Worm (Caenorhabditis elegans) whole organism, young adult: ENCODE measurements around the gene T24B8.4.

ENCODE experiments used
- B0019.2 ChIP-seq: fragments of 200-800 bp; sonication (Bioruptor generic); conservative IDR thresholded peaks from 2 replicates; pipeline ENCODE4 v1.3.6; 2022; ENCODE audit warnings: missing genetic modification reagents, missing genetic modification characterization, missing compliant biosample characterization
- B0336.3 ChIP-seq: fragments of 200-800 bp; sonication (Bioruptor generic); IDR thresholded peaks from 2 replicates; pipeline ENCODE4 v1.3.6; 2022; ENCODE audit warnings: missing genetic modification characterization, missing compliant biosample characterization
- C17E4.6 ChIP-seq: fragments of 200-800 bp; sonication (Bioruptor generic); IDR thresholded peaks from 2 replicates; pipeline ENCODE4 v1.3.6; 2022; ENCODE audit warnings: missing genetic modification reagents, missing genetic modification characterization, missing compliant biosample characterization
- D2030.7 ChIP-seq: fragments of 200-800 bp; sonication (Bioruptor generic); IDR thresholded peaks from 2 replicates; pipeline ENCODE4 v1.3.6; 2022; ENCODE audit warnings: missing genetic modification reagents, missing genetic modification characterization, missing compliant biosample characterization
- F23B12.7 ChIP-seq: sonication (generic microtip); optimal IDR thresholded peaks from 2 replicates; lab custom pipeline; 2017; ENCODE audit warnings: missing genetic modification characterization, mild to moderate bottlenecking, missing compliant biosample characterization, antibody characterized with exemption, moderate library complexity; ENCODE audit not compliant: insufficient read depth
- F33H1.4 ChIP-seq: fragments of 200-800 bp; sonication (Bioruptor generic); IDR thresholded peaks from 2 replicates; pipeline ENCODE4 v1.3.6; 2022; ENCODE audit warnings: missing genetic modification reagents, missing genetic modification characterization, missing compliant biosample characterization
- F49E8.2 ChIP-seq: sonication (generic microtip); optimal IDR thresholded peaks from 3 replicates; lab custom pipeline; 2017; ENCODE audit warnings: missing genetic modification characterization, mild to moderate bottlenecking, missing compliant biosample characterization, antibody characterized with exemption, moderate library complexity; ENCODE audit not compliant: insufficient read depth
- Y53F4B.3 ChIP-seq: fragments of 200-800 bp; sonication (Bioruptor generic); IDR thresholded peaks from 2 replicates; pipeline ENCODE4 v1.3.6; 2022; ENCODE audit warnings: missing genetic modification reagents, missing genetic modification characterization, missing compliant biosample characterization
- Y67H2A.10 ChIP-seq: fragments of 200-800 bp; sonication (Bioruptor generic); conservative IDR thresholded peaks from 2 replicates; pipeline ENCODE4 v1.3.6; 2022; ENCODE audit warnings: missing genetic modification reagents, missing genetic modification characterization, missing compliant biosample characterization
- Y95B8A.8 ChIP-seq: fragments of 200-800 bp; sonication (Bioruptor generic); IDR thresholded peaks from 2 replicates; pipeline ENCODE4 v1.3.6; 2022; ENCODE audit warnings: missing genetic modification reagents, missing genetic modification characterization, missing compliant biosample characterization
- ZK185.1 ChIP-seq: sonication (generic microtip); optimal IDR thresholded peaks from 2 replicates; lab custom pipeline; 2016; ENCODE audit warnings: mild to moderate bottlenecking, missing genetic modification characterization, missing compliant biosample characterization; ENCODE audit not compliant: poor library complexity, severe bottlenecking
- ama-1 ChIP-seq, 3 experiments: fragments of 150-350 bp in 1 of 3; sonication (generic microtip) in 2 of 3; optimal IDR thresholded peaks; 2 replicates each; lab custom pipeline; 2014 to 2018; ENCODE audit warnings: missing biosample characterization in 2 of 3, missing genetic modification characterization in 2 of 3, missing genetic modification reagents in 2 of 3
- aptf-2 ChIP-seq: fragments of 200-800 bp; sonication (Bioruptor generic); conservative IDR thresholded peaks from 2 replicates; pipeline ENCODE4 v1.3.6; 2022; ENCODE audit warnings: missing genetic modification reagents, missing genetic modification characterization, missing compliant biosample characterization
- aptf-3 ChIP-seq: fragments of 200-800 bp; sonication (Bioruptor generic); IDR thresholded peaks from 2 replicates; pipeline ENCODE4 v1.3.6; 2022; ENCODE audit warnings: missing genetic modification characterization, missing compliant biosample characterization
- atf-7 ChIP-seq: sonication (generic microtip); optimal IDR thresholded peaks from 2 replicates; lab custom pipeline; 2017; ENCODE audit warnings: mild to moderate bottlenecking, missing genetic modification characterization, missing compliant biosample characterization
- attf-5 ChIP-seq: fragments of 200-800 bp; sonication (Bioruptor generic); optimal IDR thresholded peaks from 2 replicates; lab custom pipeline; 2018; ENCODE audit warnings: mild to moderate bottlenecking, missing genetic modification characterization, missing compliant biosample characterization
- bed-1 ChIP-seq: fragments of 200-800 bp; sonication (Bioruptor generic); IDR thresholded peaks from 2 replicates; pipeline ENCODE4 v1.3.6; 2022; ENCODE audit warnings: missing genetic modification reagents, missing genetic modification characterization, missing compliant biosample characterization
- bed-2 ChIP-seq: fragments of 200-800 bp; sonication (Bioruptor generic); IDR thresholded peaks from 2 replicates; pipeline ENCODE4 v1.3.6; 2022; ENCODE audit warnings: missing genetic modification reagents, missing genetic modification characterization, missing compliant biosample characterization
- ccch-3 ChIP-seq: fragments of 200-800 bp; sonication (Bioruptor generic); optimal IDR thresholded peaks from 2 replicates; lab custom pipeline; 2018; ENCODE audit warnings: mild to moderate bottlenecking, missing genetic modification characterization, missing compliant biosample characterization
- cebp-1 ChIP-seq, 2 experiments: fragments of 200-800 bp in 1 of 2; sonication (Bioruptor generic) in 1 of 2; sonication (generic microtip) in 1 of 2; IDR thresholded peaks in 1 of 2; optimal IDR thresholded peaks in 1 of 2; 2 replicates each; pipeline versions ENCODE4 v1.3.6 to Lab custom; 2017 to 2022; ENCODE audit warnings: missing compliant biosample characterization in 2 of 2, missing genetic modification characterization in 2 of 2, mild to moderate bottlenecking in 1 of 2, missing genetic modification reagents in 1 of 2, moderate library complexity in 1 of 2
- cebp-2 ChIP-seq: fragments of 200-800 bp; sonication (Bioruptor generic); IDR thresholded peaks from 2 replicates; pipeline ENCODE4 v1.3.6; 2022; ENCODE audit warnings: missing genetic modification characterization, missing compliant biosample characterization
- ceh-27 ChIP-seq: fragments of 200-800 bp; sonication (Bioruptor generic); optimal IDR thresholded peaks from 2 replicates; lab custom pipeline; 2018; ENCODE audit warnings: mild to moderate bottlenecking, missing genetic modification characterization, moderate library complexity, missing compliant biosample characterization
- chd-7 ChIP-seq: sonication (generic microtip); optimal IDR thresholded peaks from 2 replicates; lab custom pipeline; 2016; ENCODE audit warnings: mild to moderate bottlenecking, missing genetic modification characterization, moderate library complexity, missing compliant biosample characterization
- dox-1 ChIP-seq: fragments of 200-800 bp; sonication (Bioruptor generic); IDR thresholded peaks from 2 replicates; pipeline ENCODE4 v1.3.6; 2022; ENCODE audit warnings: missing genetic modification reagents, missing genetic modification characterization, missing compliant biosample characterization
- dpl-1 ChIP-seq: fragments of 150-350 bp; optimal IDR thresholded peaks from 2 replicates; lab custom pipeline; 2014; ENCODE audit warnings: missing biosample characterization, missing genetic modification reagents, missing genetic modification characterization
- egl-18 ChIP-seq: fragments of 200-800 bp; sonication (Bioruptor generic); IDR thresholded peaks from 2 replicates; pipeline ENCODE4 v1.3.6; 2022; ENCODE audit warnings: missing genetic modification reagents, missing genetic modification characterization, missing compliant biosample characterization
- ekl-4 ChIP-seq: fragments of 200-800 bp; sonication (Bioruptor generic); IDR thresholded peaks from 2 replicates; pipeline ENCODE4 v1.3.6; 2022; ENCODE audit warnings: missing genetic modification reagents, missing genetic modification characterization, missing compliant biosample characterization
- hmg-1.2 ChIP-seq: fragments of 200-800 bp; sonication (Bioruptor generic); IDR thresholded peaks from 2 replicates; pipeline ENCODE4 v1.3.6; 2022; ENCODE audit warnings: missing genetic modification reagents, missing genetic modification characterization, missing compliant biosample characterization
- hsf-1 ChIP-seq: fragments of 200-800 bp; sonication (Bioruptor generic); IDR thresholded peaks from 2 replicates; pipeline ENCODE4 v1.3.6; 2022; ENCODE audit warnings: missing genetic modification reagents, missing genetic modification characterization, missing compliant biosample characterization
- lin-40 ChIP-seq: sonication (generic microtip); optimal IDR thresholded peaks from 2 replicates; lab custom pipeline; 2016; ENCODE audit warnings: missing genetic modification characterization, mild to moderate bottlenecking, missing compliant biosample characterization, missing genotype, missing genetic modification reagents
- lir-1 ChIP-seq: fragments of 200-800 bp; sonication (Bioruptor generic); conservative IDR thresholded peaks from 2 replicates; pipeline ENCODE4 v1.3.6; 2022; ENCODE audit warnings: missing genetic modification reagents, missing genetic modification characterization, missing compliant biosample characterization
- madf-3 ChIP-seq: fragments of 200-800 bp; sonication (Bioruptor generic); IDR thresholded peaks from 2 replicates; pipeline ENCODE4 v1.3.6; 2022; ENCODE audit warnings: missing genetic modification reagents, missing genetic modification characterization, missing compliant biosample characterization
- madf-6 ChIP-seq: fragments of 200-800 bp; sonication (Bioruptor generic); IDR thresholded peaks from 2 replicates; pipeline ENCODE4 v1.3.6; 2022; ENCODE audit warnings: missing genetic modification reagents, missing genetic modification characterization, missing compliant biosample characterization
- mxl-1 ChIP-seq: sonication (generic microtip); optimal IDR thresholded peaks from 2 replicates; lab custom pipeline; 2016; ENCODE audit warnings: missing genetic modification characterization, missing compliant biosample characterization
- nfya-1 ChIP-seq: sonication (generic microtip); optimal IDR thresholded peaks from 2 replicates; lab custom pipeline; 2017; ENCODE audit warnings: antibody characterized with exemption, missing compliant biosample characterization, missing genetic modification characterization, borderline replicate concordance; ENCODE audit not compliant: insufficient read depth
- nfya-2 ChIP-seq: fragments of 200-800 bp; sonication (Bioruptor generic); IDR thresholded peaks from 2 replicates; pipeline ENCODE4 v1.3.6; 2022; ENCODE audit warnings: missing genetic modification reagents, missing genetic modification characterization, missing compliant biosample characterization
- nfyb-1 ChIP-seq: fragments of 200-800 bp; sonication (Bioruptor generic); IDR thresholded peaks from 2 replicates; pipeline ENCODE4 v1.3.6; 2022; ENCODE audit warnings: missing genetic modification reagents, missing genetic modification characterization, missing compliant biosample characterization
- nhr-120 ChIP-seq: fragments of 200-800 bp; sonication (Bioruptor generic); IDR thresholded peaks from 2 replicates; pipeline ENCODE4 v1.3.6; 2022; ENCODE audit warnings: missing genetic modification characterization, missing compliant biosample characterization
- nhr-80 ChIP-seq: sonication (generic microtip); optimal IDR thresholded peaks from 2 replicates; lab custom pipeline; 2016; ENCODE audit warnings: missing genetic modification characterization, missing compliant biosample characterization
- nhr-90 ChIP-seq: sonication (generic microtip); optimal IDR thresholded peaks from 2 replicates; lab custom pipeline; 2016; ENCODE audit warnings: missing genotype, mild to moderate bottlenecking, missing genetic modification characterization, missing compliant biosample characterization
- rcor-1 ChIP-seq: fragments of 200-800 bp; sonication (Bioruptor generic); IDR thresholded peaks from 2 replicates; pipeline ENCODE4 v1.3.6; 2022; ENCODE audit warnings: missing genetic modification reagents, missing genetic modification characterization, missing compliant biosample characterization
- repo-1 ChIP-seq: sonication (generic microtip); optimal IDR thresholded peaks from 2 replicates; lab custom pipeline; 2017; ENCODE audit warnings: mild to moderate bottlenecking, missing genetic modification characterization, missing compliant biosample characterization
- snpc-3.4 ChIP-seq: sonication (generic microtip); optimal IDR thresholded peaks from 2 replicates; lab custom pipeline; 2017; ENCODE audit warnings: missing genetic modification characterization, mild to moderate bottlenecking, missing compliant biosample characterization, antibody characterized with exemption, moderate library complexity, missing genotype, missing genetic modification reagents
- somi-1 ChIP-seq: fragments of 200-800 bp; sonication (Bioruptor generic); optimal IDR thresholded peaks from 2 replicates; lab custom pipeline; 2018; ENCODE audit warnings: mild to moderate bottlenecking, missing genetic modification characterization, missing compliant biosample characterization
- tbp1 ChIP-seq: fragments of 200-800 bp; sonication (Bioruptor generic); optimal IDR thresholded peaks from 2 replicates; lab custom pipeline; 2018; ENCODE audit warnings: mild to moderate bottlenecking, missing genetic modification characterization, missing compliant biosample characterization
- tbx-9 ChIP-seq: sonication (generic microtip); optimal IDR thresholded peaks from 2 replicates; lab custom pipeline; 2016; ENCODE audit warnings: borderline replicate concordance, missing genetic modification characterization, inconsistent platforms, missing compliant biosample characterization
- ztf-18 ChIP-seq: sonication (generic microtip); optimal IDR thresholded peaks from 2 replicates; lab custom pipeline; 2016; ENCODE audit warnings: missing genotype, mild to moderate bottlenecking, missing genetic modification characterization, missing compliant biosample characterization
- ztf-25 ChIP-seq: fragments of 200-800 bp; sonication (Bioruptor generic); IDR thresholded peaks from 2 replicates; pipeline ENCODE4 v1.3.6; 2022; ENCODE audit warnings: missing genetic modification reagents, missing genetic modification characterization, missing compliant biosample characterization

T24B8.4 gene

ce11 chrII:9099017-9099416, 28.4 kb upstream of the T24B8.4 start, which contains the start of gene T24H10.1 (continued):
- TF ChIP-seq aptf-2 (GFP tag; lab: Robert Waterston, UW) (no peak), dpl-1 (peak; percentile 48), B0019.2 (GFP tag; lab: Robert Waterston, UW) (no peak), Y95B8A.8 (GFP tag; lab: Robert Waterston, UW) (no peak), ztf-25 (GFP tag; lab: Robert Waterston, UW) (no peak), egl-18 (GFP tag; lab: Robert Waterston, UW) (no peak), somi-1 (GFP tag; lab: Kevin White, UChicago) (no peak), nfyb-1 (peak; percentile 64; the same call in 1 of the 2 replicates), cebp-1 (GFP tag; IDR thresholded peaks at IDR 0.05; lab: Robert Waterston, UW) (no peak), cebp-1 (tag; optimal IDR thresholded peaks at IDR 0.05; lab: Kevin White, UChicago) (peak; percentile 69), aptf-3 (GFP tag; lab: Robert Waterston, UW) (no peak), nhr-80 (tag; lab: Kevin White, UChicago) (peak; percentile 26), chd-7 (no peak), attf-5 (peak; percentile 28), nfya-1 (no peak), hmg-1.2 (GFP tag; lab: Robert Waterston, UW) (peak; percentile 46), lin-40 (tag; lab: Kevin White, UChicago) (peak; percentile 78), madf-6 (GFP tag; lab: Robert Waterston, UW) (peak; percentile 69), F33H1.4 (GFP tag; lab: Robert Waterston, UW) (peak; percentile 68), ccch-3 (GFP tag; lab: Kevin White, UChicago) (no peak), ama-1 (optimal IDR thresholded peaks at IDR 0.05; lab: Kevin White, UChicago) (no peak), ama-1 (GFP tag; optimal IDR thresholded peaks at IDR 0.05; lab: Kevin White, UChicago) (no peak), repo-1 (tag; lab: Kevin White, UChicago) (peak; percentile 20), madf-3 (0 out of 2 replicates have a peak, but pooled peaks have one; percentile 39), D2030.7 (peak; percentile 61), nhr-120 (GFP tag; lab: Robert Waterston, UW) (no peak), Y67H2A.10 (GFP tag; lab: Robert Waterston, UW) (no peak), B0336.3 (GFP tag; lab: Robert Waterston, UW) (peak; percentile 77), rcor-1 (GFP tag; lab: Robert Waterston, UW) (peak; percentile 21; the same call in 1 of the 2 replicates), ZK185.1 (tag; lab: Kevin White, UChicago) (peak; percentile 68), ekl-4 (GFP tag; lab: Robert Waterston, UW) (peak; percentile 80), ceh-27 (GFP tag; lab: Kevin White, UChicago) (peak; percentile 17), C17E4.6 (GFP tag; lab: Robert Waterston, UW) (no peak), ztf-18 (peak; percentile 97), mxl-1 (no peak), nfya-2 (no peak), tbx-9 (no peak), F23B12.7 (peak; percentile 13), tbp1 (peak; percentile 31), atf-7 (tag; lab: Kevin White, UChicago) (no peak), cebp-2 (GFP tag; lab: Robert Waterston, UW) (no peak), F49E8.2 (no peak), bed-1 (GFP tag; lab: Robert Waterston, UW) (no peak), bed-2 (GFP tag; lab: Robert Waterston, UW) (no peak), nhr-90 (tag; lab: Kevin White, UChicago) (no peak), lir-1 (GFP tag; lab: Robert Waterston, UW) (no peak), snpc-3.4 (peak; percentile 10), dox-1 (GFP tag; lab: Robert Waterston, UW) (peak; percentile 78), Y53F4B.3 (no peak), hsf-1 (GFP tag; lab: Robert Waterston, UW) (no peak)
